Worm (Caenorhabditis elegans) whole organism, late embryonic: ENCODE measurements around the gene C45H4.14.
"Not testable (repeated sequence)": the region's sequence is repeated elsewhere in the genome, so short reads cannot be mapped to it uniquely, and the experiment has no call there.

Experiments used
- F13H6.1 ChIP-seq: sonication (generic microtip); optimal IDR thresholded peaks from 2 replicates; lab custom pipeline; 2016; ENCODE audit warnings: missing genetic modification characterization, missing compliant biosample characterization
- K02D7.2 ChIP-seq: sonication (generic microtip); optimal IDR thresholded peaks from 2 replicates; lab custom pipeline; 2017; ENCODE audit warnings: mild to moderate bottlenecking, missing genetic modification characterization, missing compliant biosample characterization
- K09A11.1 ChIP-seq: sonication (generic microtip); optimal IDR thresholded peaks from 2 replicates; lab custom pipeline; 2017; ENCODE audit warnings: antibody characterized with exemption, mild to moderate bottlenecking, missing genetic modification characterization, missing compliant biosample characterization; ENCODE audit not compliant: insufficient read depth
- T23F11.4 ChIP-seq: fragments of 200-800 bp; sonication (Bioruptor generic); optimal IDR thresholded peaks from 2 replicates; lab custom pipeline; 2018; ENCODE audit warnings: mild to moderate bottlenecking, missing genetic modification characterization, missing compliant biosample characterization
- Y22D7AL.16 ChIP-seq: sonication (generic microtip); optimal IDR thresholded peaks from 2 replicates; lab custom pipeline; 2016; ENCODE audit warnings: missing genetic modification characterization, missing compliant biosample characterization
- ahr-1 ChIP-seq: sonication (generic microtip); optimal IDR thresholded peaks from 2 replicates; lab custom pipeline; 2016; ENCODE audit warnings: missing genetic modification characterization, missing compliant biosample characterization
- ama-1 ChIP-seq: fragments of 150-350 bp; optimal IDR thresholded peaks from 2 replicates; lab custom pipeline; 2014
- ceh-14 ChIP-seq: sonication (generic microtip); optimal IDR thresholded peaks from 2 replicates; lab custom pipeline; 2016; ENCODE audit warnings: missing genotype, missing genetic modification characterization, missing compliant biosample characterization
- ceh-19 ChIP-seq: fragments of 200-800 bp; sonication (Bioruptor generic); optimal IDR thresholded peaks from 2 replicates; lab custom pipeline; 2018; ENCODE audit warnings: mild to moderate bottlenecking, missing genetic modification characterization, missing compliant biosample characterization
- ceh-22 ChIP-seq: sonication (generic microtip); optimal IDR thresholded peaks from 2 replicates; lab custom pipeline; 2017; ENCODE audit warnings: missing biosample characterization, missing genetic modification characterization
- ceh-34 ChIP-seq: sonication (generic microtip); optimal IDR thresholded peaks from 2 replicates; lab custom pipeline; 2016; ENCODE audit warnings: mild to moderate bottlenecking, missing genetic modification characterization, missing compliant biosample characterization
- ceh-45 ChIP-seq: fragments of 200-800 bp; sonication (Bioruptor generic); IDR thresholded peaks from 2 replicates; pipeline ENCODE4 v1.3.6; 2022; ENCODE audit warnings: missing genetic modification reagents, missing genetic modification characterization, missing compliant biosample characterization
- dve-1 ChIP-seq: sonication (generic microtip); optimal IDR thresholded peaks from 2 replicates; lab custom pipeline; 2017; ENCODE audit warnings: antibody characterized with exemption, mild to moderate bottlenecking, missing genetic modification characterization, missing compliant biosample characterization
- elt-2 ChIP-seq: sonication (generic microtip); optimal IDR thresholded peaks from 2 replicates; lab custom pipeline; 2016; ENCODE audit warnings: missing genetic modification reagents, missing genetic modification characterization, missing compliant biosample characterization
- fax-1 ChIP-seq: sonication (generic microtip); optimal IDR thresholded peaks from 2 replicates; lab custom pipeline; 2016; ENCODE audit warnings: missing genotype, missing genetic modification characterization, missing compliant biosample characterization
- fkh-10 ChIP-seq: fragments of 150-350 bp; optimal IDR thresholded peaks from 2 replicates; lab custom pipeline; 2014; ENCODE audit warnings: missing biosample characterization, missing genetic modification reagents, missing genetic modification characterization
- fkh-6 ChIP-seq: sonication (generic microtip); optimal IDR thresholded peaks from 2 replicates; lab custom pipeline; 2016; ENCODE audit warnings: missing genetic modification characterization, missing compliant biosample characterization
- gmeb-2 ChIP-seq: sonication (generic microtip); optimal IDR thresholded peaks from 2 replicates; lab custom pipeline; 2016; ENCODE audit warnings: missing genetic modification characterization, inconsistent platforms, missing compliant biosample characterization
- hlh-13 ChIP-seq: fragments of 200-800 bp; sonication (Bioruptor generic); optimal IDR thresholded peaks from 2 replicates; lab custom pipeline; 2018; ENCODE audit warnings: mild to moderate bottlenecking, missing genetic modification characterization, missing compliant biosample characterization
- hlh-15 ChIP-seq: sonication (generic microtip); optimal IDR thresholded peaks from 2 replicates; lab custom pipeline; 2016; ENCODE audit warnings: missing genetic modification characterization, missing compliant biosample characterization
- hlh-30 ChIP-seq: sonication (generic microtip); optimal IDR thresholded peaks from 2 replicates; lab custom pipeline; 2017; ENCODE audit warnings: antibody characterized with exemption, missing genetic modification characterization, missing compliant biosample characterization; ENCODE audit not compliant: insufficient read depth
- hlh-8 ChIP-seq: sonication (generic microtip); optimal IDR thresholded peaks from 2 replicates; lab custom pipeline; 2016; ENCODE audit warnings: missing genotype, missing genetic modification characterization, missing compliant biosample characterization
- lim-6 ChIP-seq: sonication (generic microtip); optimal IDR thresholded peaks from 2 replicates; lab custom pipeline; 2016; ENCODE audit warnings: missing genetic modification characterization, missing compliant biosample characterization
- lin-11 ChIP-seq: fragments of 200-800 bp; sonication (Bioruptor generic); optimal IDR thresholded peaks from 2 replicates; lab custom pipeline; 2018; ENCODE audit warnings: mild to moderate bottlenecking, missing genetic modification characterization, missing compliant biosample characterization
- nhr-11 ChIP-seq: fragments of 150-350 bp; optimal IDR thresholded peaks from 2 replicates; lab custom pipeline; 2014; ENCODE audit warnings: missing biosample characterization, missing genetic modification characterization
- npax-4 ChIP-seq: sonication (generic microtip); optimal IDR thresholded peaks from 2 replicates; lab custom pipeline; 2016; ENCODE audit warnings: missing genetic modification characterization, missing compliant biosample characterization
- odd-2 ChIP-seq: sonication (generic microtip); optimal IDR thresholded peaks from 2 replicates; lab custom pipeline; 2017; ENCODE audit warnings: antibody characterized with exemption, mild to moderate bottlenecking, missing genetic modification characterization, missing compliant biosample characterization
- pax-1 ChIP-seq: fragments of 150-350 bp; optimal IDR thresholded peaks from 2 replicates; lab custom pipeline; 2014; ENCODE audit warnings: missing biosample characterization, missing genetic modification characterization
- pha-4 ChIP-seq: fragments of 150-350 bp; optimal IDR thresholded peaks from 2 replicates; lab custom pipeline; 2018; ENCODE audit warnings: missing biosample characterization, missing genetic modification reagents, missing genetic modification characterization
- pqm-1 ChIP-seq: sonication (generic microtip); optimal IDR thresholded peaks from 2 replicates; lab custom pipeline; 2016; ENCODE audit warnings: missing genetic modification characterization, missing compliant biosample characterization
- ref-2 ChIP-seq: sonication (generic microtip); optimal IDR thresholded peaks from 2 replicates; lab custom pipeline; 2016; ENCODE audit warnings: missing genetic modification characterization, missing compliant biosample characterization
- sox-2 ChIP-seq: fragments of 200-800 bp; sonication (Bioruptor generic); IDR thresholded peaks from 2 replicates; pipeline ENCODE4 v1.3.6; 2022; ENCODE audit warnings: missing genetic modification reagents, missing genetic modification characterization, missing compliant biosample characterization
- sox-4 ChIP-seq: sonication (generic microtip); optimal IDR thresholded peaks from 2 replicates; lab custom pipeline; 2017; ENCODE audit warnings: mild to moderate bottlenecking, missing genetic modification characterization, inconsistent platforms, missing compliant biosample characterization
- ttx-3 ChIP-seq: sonication (generic microtip); optimal IDR thresholded peaks from 2 replicates; lab custom pipeline; 2016; ENCODE audit warnings: missing genetic modification reagents, missing genetic modification characterization, missing compliant biosample characterization
- unc-42 ChIP-seq: sonication (generic microtip); optimal IDR thresholded peaks from 2 replicates; lab custom pipeline; 2016; ENCODE audit warnings: missing genotype, missing genetic modification characterization, missing compliant biosample characterization
- ztf-16 ChIP-seq: sonication (generic microtip); optimal IDR thresholded peaks from 2 replicates; lab custom pipeline; 2017; ENCODE audit warnings: missing genetic modification characterization, missing compliant biosample characterization

The C45H4.14 gene

DNA sequence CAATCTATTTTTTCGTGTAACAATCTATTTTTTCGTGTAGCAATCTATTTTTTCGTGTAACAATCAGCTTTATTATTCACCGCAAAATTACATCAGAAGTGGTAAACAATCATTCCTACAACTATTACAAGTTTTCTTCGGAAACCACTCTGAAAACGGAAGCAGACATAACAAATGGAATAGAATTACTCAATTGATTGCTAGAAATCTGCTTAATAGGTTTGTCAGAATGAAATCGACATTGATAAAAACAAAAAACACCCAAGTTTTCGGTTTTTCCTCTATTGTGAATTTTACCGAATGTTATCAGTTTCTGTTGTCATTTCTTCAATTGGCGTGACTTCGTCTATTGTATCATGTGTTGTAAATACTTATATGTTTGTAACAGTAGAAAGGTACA is 12.4 kb downstream of the C45H4.14 start, which contains the start of gene srbc-20:
TSS of gene srbc-20 (plus strand) at position 301 of the 400 bp plus-strand sequence.
- TF ChIP-seq ceh-14 (tag; lab: Kevin White, UChicago) (no peak), T23F11.4 (GFP tag; lab: Kevin White, UChicago) (no peak), hlh-30 (tag; lab: Kevin White, UChicago) (no peak), elt-2 (tag; lab: Kevin White, UChicago) (no peak), ceh-34 (tag; lab: Kevin White, UChicago) (no peak), gmeb-2 (no peak), ama-1 (lab: Kevin White, UChicago) (no peak), ahr-1 (tag; lab: Kevin White, UChicago) (no peak), lim-6 (tag; lab: Kevin White, UChicago) (no peak), hlh-13 (GFP tag; lab: Kevin White, UChicago) (no peak)

DNA sequence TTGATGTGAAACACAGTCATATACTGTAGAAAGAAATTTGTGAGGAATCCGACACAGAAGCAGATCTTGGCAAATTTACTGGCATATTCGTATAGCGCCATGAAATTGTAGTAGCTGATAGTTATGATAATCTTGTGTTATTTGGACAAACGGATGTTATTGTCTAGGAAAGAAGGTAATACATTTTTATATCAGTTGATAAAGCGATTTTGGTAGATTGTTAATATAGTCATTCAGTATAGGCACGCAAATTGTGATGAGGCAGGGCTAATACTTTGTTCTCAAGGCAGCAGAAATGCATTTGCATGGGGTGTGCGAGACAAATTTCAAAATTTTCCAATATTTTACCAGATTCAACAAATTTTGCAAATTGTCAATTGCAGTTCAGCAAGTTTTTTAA is 13.2 kb downstream of the C45H4.14 start, which contains the start of gene str-52:
TSS of gene str-52 (minus strand) at position 101 of the 400 bp plus-strand sequence.
- TF ChIP-seq gmeb-2, result no peak
- TF ChIP-seq fax-1 (tag; lab: Kevin White, UChicago), result no peak
- no peak for TF ChIP-seq ceh-19 (GFP tag; lab: Kevin White, UChicago)
- no peak for TF ChIP-seq T23F11.4 (GFP tag; lab: Kevin White, UChicago)
- TF ChIP-seq ref-2, result no peak
- no peak for TF ChIP-seq pax-1
- TF ChIP-seq fkh-10 (GFP tag; lab: Kevin White, UChicago), result no peak
- TF ChIP-seq K02D7.2, result no peak
- TF ChIP-seq lin-11 (tag; lab: Kevin White, UChicago), result no peak

DNA sequence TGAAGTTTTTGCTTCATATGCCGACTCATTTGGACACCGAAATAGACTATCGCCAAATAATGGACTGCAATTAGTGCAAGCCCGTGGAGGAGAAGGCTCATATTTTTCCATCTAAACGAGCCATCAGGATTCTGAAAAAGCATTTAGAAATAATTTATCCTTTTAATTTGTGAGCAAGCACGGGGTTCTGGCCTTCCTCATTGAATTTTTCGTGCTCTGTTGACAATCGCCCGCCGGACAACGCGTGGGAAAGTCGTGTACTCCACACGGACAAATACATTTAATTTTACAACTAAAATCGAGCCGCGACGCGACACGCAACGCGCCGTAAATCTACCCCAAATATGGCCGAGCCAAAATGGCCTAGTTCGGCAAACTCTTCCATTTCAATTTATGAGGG is 14.8 kb downstream of the C45H4.14 start, which contains the start of gene F22F7.12:
TSS of gene F22F7.12 (minus strand) at position 101 of the 400 bp plus-strand sequence.
- TF ChIP-seq K09A11.1 (tag; lab: Kevin White, UChicago); ceh-14 (tag; lab: Kevin White, UChicago); sox-2 (GFP tag; lab: Robert Waterston, UW): not testable (repeated sequence)

DNA sequence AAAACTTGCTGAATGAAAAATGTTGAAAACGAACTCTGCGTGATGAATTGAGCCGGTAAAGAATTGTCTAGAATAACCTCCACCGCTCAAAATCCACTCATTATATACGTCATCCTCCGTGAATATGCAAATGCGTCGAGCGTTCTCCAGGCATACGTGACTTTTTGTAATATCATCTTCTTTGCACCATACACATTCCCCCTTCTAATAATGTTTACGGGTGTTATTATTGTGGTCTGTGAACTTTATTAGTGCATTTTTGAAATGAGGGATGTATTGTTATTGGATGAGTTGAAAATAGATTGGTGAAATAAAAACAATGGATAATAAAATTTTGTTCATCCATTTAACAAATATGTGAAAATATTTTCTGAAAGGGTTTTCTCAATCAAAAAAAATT is 19.3 kb downstream of the C45H4.14 start, which contains the start of gene F22F7.7:
TSS of gene F22F7.7 (minus strand) at position 125 of the 400 bp plus-strand sequence.
- TF ChIP-seq fkh-6 (tag; lab: Kevin White, UChicago) (no peak), pha-4 (tag; lab: Kevin White, UChicago) (no peak), elt-2 (tag; lab: Kevin White, UChicago) (no peak), unc-42 (tag; lab: Kevin White, UChicago) (no peak)

DNA sequence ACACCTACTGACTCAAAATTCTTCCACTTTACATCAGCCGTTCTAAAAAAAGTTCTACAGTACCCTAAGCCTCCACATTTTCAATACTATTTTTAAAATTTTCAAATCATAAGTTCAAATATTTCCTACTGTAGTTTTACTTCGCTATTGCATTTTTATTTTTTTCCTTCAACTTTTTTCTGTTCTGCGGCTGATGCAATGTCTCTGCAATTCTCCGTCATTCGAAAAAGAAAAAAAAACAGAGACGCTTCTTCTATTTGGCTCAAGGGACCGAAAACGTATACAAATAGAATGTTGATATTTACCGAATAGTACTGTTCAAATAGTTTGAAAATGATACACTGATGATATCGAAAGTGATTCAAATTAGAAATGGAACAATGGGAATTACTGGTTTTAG is 20.9 kb downstream of the C45H4.14 start:
- TF ChIP-seq npax-4, result no peak
- no peak for TF ChIP-seq elt-2 (tag; lab: Kevin White, UChicago)
- TF ChIP-seq sox-4 (tag; lab: Kevin White, UChicago), result no peak
- TF ChIP-seq hlh-15, result no peak

DNA sequence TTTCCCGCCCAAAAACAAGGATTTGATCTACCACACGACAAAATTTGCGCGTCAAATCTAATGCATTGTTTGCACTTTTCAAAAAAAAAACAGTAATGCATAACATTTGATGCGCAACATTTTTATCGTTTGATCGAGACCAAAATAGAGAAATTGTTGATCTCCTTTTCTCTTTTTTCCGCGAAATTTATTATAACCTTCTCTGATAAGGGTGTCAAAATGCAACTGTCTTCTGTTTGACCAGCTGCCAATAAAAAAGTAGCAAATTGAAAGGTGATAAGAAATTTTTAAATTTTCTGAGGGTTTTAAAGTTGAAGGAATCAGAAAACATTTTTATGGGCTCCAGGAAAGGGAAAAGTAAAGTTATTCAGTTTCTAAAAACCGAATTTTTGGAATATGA is 22.2 kb downstream of the C45H4.14 start:
- TF ChIP-seq hlh-8 (tag; lab: Kevin White, UChicago), result no peak
- TF ChIP-seq ceh-45 (GFP tag; lab: Robert Waterston, UW), result no peak
- no peak for TF ChIP-seq ceh-22 (tag; lab: Kevin White, UChicago)
- no peak for TF ChIP-seq K02D7.2
- no peak for TF ChIP-seq F13H6.1 (tag; lab: Kevin White, UChicago)
- TF ChIP-seq Y22D7AL.16 (tag; lab: Kevin White, UChicago), result no peak
- no peak for TF ChIP-seq pqm-1 (tag; lab: Kevin White, UChicago)
- TF ChIP-seq hlh-13 (GFP tag; lab: Kevin White, UChicago), result no peak
- no peak for TF ChIP-seq ref-2
- no peak for TF ChIP-seq dve-1
- no peak for TF ChIP-seq odd-2 (tag; lab: Kevin White, UChicago)
- TF ChIP-seq nhr-11 (tag; lab: Kevin White, UChicago), result no peak
- TF ChIP-seq ttx-3, result no peak
- no peak for TF ChIP-seq ztf-16 (tag; lab: Kevin White, UChicago)
- no peak for TF ChIP-seq lin-11 (tag; lab: Kevin White, UChicago)
